Worm (Caenorhabditis elegans): Measurements from ENCODE around the gene C05E4.7.

ce11 chrV:726573-727483 is 15.1 kb upstream of the C05E4.7 start:
- TF ChIP-seq ama-1 (optimal IDR thresholded peaks at IDR 0.05) (peak; percentile 76), skn-1 (tag; optimal IDR thresholded peaks at IDR 0.05) (no peak), nhr-237 (tag; optimal IDR thresholded peaks at IDR 0.05) (no peak), lsy-2 (tag; optimal IDR thresholded peaks at IDR 0.05) (peak in 1 of 2 experiments; percentile 23), ZK546.5 (tag; optimal IDR thresholded peaks at IDR 0.05) (no peak), ztf-11 (tag; optimal IDR thresholded peaks at IDR 0.05) (no peak), R02D3.7 (tag; optimal IDR thresholded peaks at IDR 0.05) (no peak), unc-39 (tag; optimal IDR thresholded peaks at IDR 0.05) (no peak), dmd-4 (tag; optimal IDR thresholded peaks at IDR 0.05) (no peak), ztf-4 (tag; optimal IDR thresholded peaks at IDR 0.05) (no peak)

Data from whole organism, L2 larva.